Worm (Caenorhabditis elegans): ENCODE data around the gene T02E9.5.

DNA sequence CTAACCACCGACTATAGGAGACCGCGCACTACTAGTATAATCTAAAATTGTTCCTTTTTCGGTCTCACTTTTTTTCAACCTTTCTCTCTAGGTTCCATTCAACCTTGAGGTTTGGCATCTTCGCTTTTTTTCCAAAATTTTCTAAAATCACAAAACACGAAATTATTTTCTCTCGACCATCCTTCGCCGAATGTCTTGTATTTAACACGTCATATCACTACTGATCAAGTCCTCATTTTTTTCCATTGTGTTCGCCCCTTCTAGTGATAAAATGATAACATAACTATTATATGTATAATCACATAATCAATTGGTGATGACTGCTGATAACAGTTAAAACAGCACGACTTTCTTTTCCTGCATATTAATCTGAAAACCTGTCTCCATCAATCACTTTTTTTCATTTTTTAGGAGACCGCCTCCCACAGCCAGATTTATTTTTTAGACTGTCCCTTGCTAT, 31.0 kb upstream of the T02E9.5 start, which contains the start of gene T03F7.7:
- no peak for TF ChIP-seq ttx-3 (tag; optimal IDR thresholded peaks at IDR 0.05)
- TF ChIP-seq K09A11.1 (tag; optimal IDR thresholded peaks at IDR 0.05; ENCODE audit: insufficient read depth), result no peak
- no peak for TF ChIP-seq ceh-22 (tag; optimal IDR thresholded peaks at IDR 0.05)
- no peak for TF ChIP-seq fax-1 (tag; optimal IDR thresholded peaks at IDR 0.05)
- no peak for TF ChIP-seq ceh-14 (tag; optimal IDR thresholded peaks at IDR 0.05)
- no peak for TF ChIP-seq rnt-1 (tag; optimal IDR thresholded peaks at IDR 0.05)
- no peak for TF ChIP-seq C38D4.7 (GFP tag; optimal IDR thresholded peaks at IDR 0.05)
- no peak for TF ChIP-seq ceh-18 (tag; optimal IDR thresholded peaks at IDR 0.05)
- no peak for TF ChIP-seq ceh-45 (GFP tag; IDR thresholded peaks at IDR 0.05)

Measured in whole organism, late embryonic.